Worm (Caenorhabditis elegans): ENCODE measurements around the gene C50B6.9.

- no peak for TF ChIP-seq dao-5 (tag; optimal IDR thresholded peaks at IDR 0.05)
- TF ChIP-seq him-1 (tag; optimal IDR thresholded peaks at IDR 0.05) = no peak
- TF ChIP-seq W03F9.2 (tag; optimal IDR thresholded peaks at IDR 0.05) = no peak
Measured at ce11 chrV:13324933-13325760, 11.0 kb upstream of the C50B6.9 start, which contains the start of gene C50B6.7.

Measured in whole organism, L4/young adult.